Fruit fly (Drosophila melanogaster): ENCODE data around the gene ND-42.

ND-42 gene

DNA sequence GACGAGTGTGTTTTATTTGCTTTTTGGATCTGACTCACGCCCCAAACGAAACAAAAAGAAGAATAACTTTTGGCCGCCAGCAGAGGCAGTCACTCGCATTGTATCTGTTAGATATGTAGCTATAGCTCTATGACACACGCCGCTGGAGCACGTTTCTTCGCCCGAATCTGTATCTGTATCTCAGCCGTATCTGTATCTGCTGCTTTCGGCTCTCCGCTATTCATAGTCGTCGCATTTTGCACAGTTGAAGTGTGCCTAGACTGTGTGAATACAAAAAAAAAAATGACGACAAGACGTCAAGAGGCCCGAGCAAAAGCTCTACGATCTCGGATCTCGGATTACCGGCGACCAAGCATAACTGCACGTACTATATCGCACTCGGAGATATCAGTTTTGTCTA is 19.2 kb downstream of the ND-42 start (continued):
- TF ChIP-seq sens (GFP tag) = no peak
- no peak for TF ChIP-seq sc (optimal IDR thresholded peaks at IDR 0.05)
- no peak for TF ChIP-seq sc (GFP tag; optimal IDR thresholded peaks at IDR 0.05)
- TF ChIP-seq tup (GFP tag; optimal IDR thresholded peaks at IDR 0.05) = no peak
- no peak for TF ChIP-seq so (GFP tag; IDR thresholded peaks at IDR 0.05)
- TF ChIP-seq CG17802 (tag; optimal IDR thresholded peaks at IDR 0.05) = no peak
- TF ChIP-seq CG7372 (GFP tag; IDR thresholded peaks at IDR 0.05) = no peak
- no peak for TF ChIP-seq Nf-YC (tag; optimal IDR thresholded peaks at IDR 0.05)
- TF ChIP-seq hth (optimal IDR thresholded peaks at IDR 0.05) = no peak
- TF ChIP-seq cwo (GFP tag; optimal IDR thresholded peaks at IDR 0.05) = peak; percentile 81
- no peak for TF ChIP-seq crp (GFP tag; optimal IDR thresholded peaks at IDR 0.05)
- no peak for TF ChIP-seq CG1603 (tag; optimal IDR thresholded peaks at IDR 0.05)
- TF ChIP-seq Dfd (GFP tag; optimal IDR thresholded peaks at IDR 0.05) = no peak
- TF ChIP-seq ato (GFP tag; IDR thresholded peaks at IDR 0.05; ENCODE audit: partially characterized antibody) = 0 out of 2 replicates have a peak, but pooled peaks have one; percentile 40
- TF ChIP-seq CG4617 (GFP tag; optimal IDR thresholded peaks at IDR 0.05; ENCODE audit: borderline replicate concordance) = no peak
- TF ChIP-seq CG15479 (GFP tag; optimal IDR thresholded peaks at IDR 0.05) = no peak
- no peak for TF ChIP-seq tgo (GFP tag; IDR thresholded peaks at IDR 0.05)
- TF ChIP-seq CG32532 (GFP tag; IDR thresholded peaks at IDR 0.05) = no peak
- no peak for TF ChIP-seq tll (GFP tag; optimal IDR thresholded peaks at IDR 0.05)
- peak; percentile 85; the same call in 2 of the 4 replicates for TF ChIP-seq chinmo (GFP tag; IDR thresholded peaks at IDR 0.05; ENCODE audit: partially characterized antibody)
- no peak for TF ChIP-seq stwl (tag; optimal IDR thresholded peaks at IDR 0.05)
- TF ChIP-seq Xrp1 (GFP tag; IDR thresholded peaks at IDR 0.05) = no peak
- TF ChIP-seq Sox102F (GFP tag; optimal IDR thresholded peaks at IDR 0.05) = no peak
- 0 out of 2 replicates have a peak, but pooled peaks have one; percentile 6 for TF ChIP-seq CG6689 (GFP tag; IDR thresholded peaks at IDR 0.05)
- no peak for TF ChIP-seq CG14050 (GFP tag; IDR thresholded peaks at IDR 0.05)
- TF ChIP-seq amos (GFP tag; IDR thresholded peaks at IDR 0.05; ENCODE audit: partially characterized antibody) = no peak
- no peak for TF ChIP-seq HLH4C (GFP tag; IDR thresholded peaks at IDR 0.05; ENCODE audit: partially characterized antibody)
- no peak for TF ChIP-seq CG2712 (tag; optimal IDR thresholded peaks at IDR 0.05)
- no peak for TF ChIP-seq CG11695 (GFP tag; IDR thresholded peaks at IDR 0.05)

DNA sequence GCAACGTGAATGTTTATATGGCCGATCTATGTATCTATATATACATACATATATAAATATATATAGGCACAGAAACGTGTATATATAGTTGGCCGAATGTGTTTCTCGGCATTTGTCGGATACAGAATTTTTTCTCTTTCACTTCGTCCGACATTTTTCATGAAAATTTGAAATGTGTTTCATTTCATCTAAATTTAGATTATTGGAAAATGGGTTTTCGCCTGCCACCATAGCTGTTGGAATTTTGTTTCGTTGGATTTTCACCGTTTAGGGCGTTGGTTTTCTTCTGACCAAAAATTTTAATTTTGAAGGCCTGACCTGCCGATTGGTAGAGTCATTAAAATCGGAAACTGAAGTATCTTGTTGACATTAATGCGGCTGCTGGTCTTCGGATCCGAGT is 19.9 kb downstream of the ND-42 start:
- no peak for TF ChIP-seq CG43689 (GFP tag; IDR thresholded peaks at IDR 0.05)
- TF ChIP-seq GATAe (GFP tag; conservative IDR thresholded peaks at IDR 0.05) = no peak
- peak; percentile 24 for TF ChIP-seq Ets65A (GFP tag)
- no peak for TF ChIP-seq CG16779 (GFP tag; IDR thresholded peaks at IDR 0.05)
- peak; percentile 39 for TF ChIP-seq twi (tag; optimal IDR thresholded peaks at IDR 0.05)
- TF ChIP-seq CG32767 (GFP tag; IDR thresholded peaks at IDR 0.05) = peak; percentile 55
- TF ChIP-seq sd (tag; optimal IDR thresholded peaks at IDR 0.05) = peak; percentile 65

DNA sequence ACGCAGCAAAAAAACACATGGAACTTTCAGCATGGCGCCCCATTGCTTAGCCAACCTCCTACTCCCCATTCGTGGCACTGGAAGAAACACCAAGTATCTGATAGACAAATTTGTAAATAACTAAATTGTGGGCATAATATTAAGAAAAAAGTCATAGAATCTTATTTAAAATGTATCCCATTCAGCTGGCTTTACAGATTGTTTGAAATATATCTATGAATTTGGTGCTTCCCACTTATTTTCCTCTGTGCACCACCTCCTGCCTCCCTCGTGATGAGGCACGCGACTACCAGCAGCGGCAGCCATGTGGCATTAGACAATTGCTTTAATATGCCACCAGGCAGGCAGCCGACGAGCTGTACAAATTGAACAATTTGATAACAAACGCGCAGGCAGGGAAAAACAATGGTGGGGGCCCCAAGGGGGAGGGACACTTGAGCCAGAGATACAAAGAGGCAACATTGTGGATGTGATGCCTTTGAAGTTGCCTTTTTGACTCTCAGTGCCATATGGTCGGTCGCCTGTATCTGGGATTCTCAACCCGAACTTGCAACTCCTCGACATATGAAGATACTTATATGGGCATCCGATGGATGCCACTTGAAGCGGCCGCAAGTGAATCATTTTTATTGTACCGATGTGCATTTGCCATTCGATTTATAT is 21.8 kb downstream of the ND-42 start:
- TF ChIP-seq CG10543 (GFP tag; optimal IDR thresholded peaks at IDR 0.05) (peak; percentile 53), peb (GFP tag; IDR thresholded peaks at IDR 0.05) (peak; percentile 55; the same call in 1 of the 2 replicates), CG6854 (GFP tag; optimal IDR thresholded peaks at IDR 0.05) (peak; percentile 52), CG12659 (GFP tag; optimal IDR thresholded peaks at IDR 0.05) (peak; percentile 81), salm (tag; optimal IDR thresholded peaks at IDR 0.05) (peak; percentile 72), Bgb (GFP tag; IDR thresholded peaks at IDR 0.05; ENCODE audit: partially characterized antibody) (0 out of 2 replicates have a peak, but pooled peaks have one; percentile 10), Med (GFP tag) (peak; percentile 97), CG18619 (GFP tag; optimal IDR thresholded peaks at IDR 0.05) (peak; percentile 68), CG1792 (GFP tag; optimal IDR thresholded peaks at IDR 0.05) (peak; percentile 82), Xrp1 (GFP tag; IDR thresholded peaks at IDR 0.05) (peak; percentile 86), ken (GFP tag; IDR thresholded peaks at IDR 0.05) (peak; percentile 82), hb (GFP tag; IDR thresholded peaks at IDR 0.05; ENCODE audit: partially characterized antibody) (no peak), ab (GFP tag; optimal IDR thresholded peaks at IDR 0.05) (no peak), nau (GFP tag; optimal IDR thresholded peaks at IDR 0.05) (peak; percentile 66)

All from whole organism, embryonic.